Worm (Caenorhabditis elegans) whole organism, L3 larva: ENCODE measurements around the gene srh-206.

Experiments used
- nhr-11 ChIP-seq: fragments of 150-350 bp; optimal IDR thresholded peaks from 2 replicates; lab custom pipeline; 2014; ENCODE audit warnings: missing biosample characterization, missing genetic modification characterization
- unc-62 ChIP-seq: fragments of 150-350 bp; sonication (generic microtip); optimal IDR thresholded peaks from 4 replicates; lab custom pipeline; 2014; ENCODE audit warnings: missing biosample characterization, missing genetic modification reagents, missing genetic modification characterization

ce11 chrV:16958975-16959374 lies 4.3 kb upstream of the srh-206 start:
- TF ChIP-seq unc-62 (GFP tag; lab: Kevin White, UChicago) (no peak), nhr-11 (tag; lab: Kevin White, UChicago) (no peak)
